Fruit fly (Drosophila melanogaster) whole organism, prepupa: ENCODE data around the gene XNP.

ENCODE experiments used
- Gug ChIP-seq: fragments of 200-800 bp; sonication (Bioruptor generic); IDR thresholded peaks from 2 replicates; pipeline ENCODE4 v1.3.6; 2022; ENCODE audit warnings: missing biosample characterization, missing genetic modification characterization
- Lpt ChIP-seq: fragments of 200-800 bp; sonication (Bioruptor generic); optimal IDR thresholded peaks from 3 replicates; lab custom pipeline; 2016; ENCODE audit warnings: missing biosample characterization, missing genetic modification characterization
- Met ChIP-seq: fragments of 200-800 bp; sonication (Bioruptor generic); optimal IDR thresholded peaks from 3 replicates; lab custom pipeline; 2016; ENCODE audit warnings: missing biosample characterization, missing genetic modification characterization
- Sox15 ChIP-seq: fragments of 200-800 bp; sonication (Bioruptor generic); optimal IDR thresholded peaks from 3 replicates; lab custom pipeline; 2016; ENCODE audit warnings: missing biosample characterization, missing genetic modification characterization

DNA sequence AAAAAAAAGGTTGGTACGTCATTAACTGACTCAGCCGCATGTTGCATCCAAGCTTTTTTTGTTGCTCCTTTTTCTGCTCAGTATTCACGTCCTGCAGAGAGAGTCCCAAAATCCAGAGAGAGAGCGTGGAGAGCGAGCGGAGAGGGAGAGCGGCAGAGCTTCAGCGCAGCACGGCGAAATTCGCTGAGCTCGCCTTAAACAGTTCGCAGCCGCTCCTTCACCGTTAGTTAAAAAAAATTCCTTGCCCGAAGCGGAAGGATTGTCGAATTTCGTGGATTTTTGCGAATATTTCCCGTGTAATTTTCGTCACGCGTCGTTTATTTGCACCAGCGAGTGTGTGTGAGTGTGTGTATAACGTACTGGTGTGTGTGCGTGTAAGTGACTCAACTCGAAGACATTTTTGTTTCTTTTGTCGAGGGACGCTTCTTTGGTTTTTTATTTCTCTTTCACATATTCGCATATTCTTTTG lies 35.5 kb upstream of the XNP start:
- TF ChIP-seq Sox15 (GFP tag; lab: Kevin White, UChicago) (no peak), Met (no peak), Gug (GFP tag; lab: Robert Waterston, UW) (no peak), Lpt (no peak)
